Fruit fly (Drosophila melanogaster): Measurements from ENCODE around the gene RpS19b.

dm6 chr3R:23939921-23940839, 6.8 kb upstream of the RpS19b start:
- peak; percentile 78 for TF ChIP-seq CG31441 (GFP tag; IDR thresholded peaks at IDR 0.05)
- peak; percentile 76 for TF ChIP-seq danr (GFP tag; IDR thresholded peaks at IDR 0.05)
- TF ChIP-seq unc-4 (GFP tag; IDR thresholded peaks at IDR 0.05; ENCODE audit: partially characterized antibody): no peak
- TF ChIP-seq sima (GFP tag; optimal IDR thresholded peaks at IDR 0.05): peak; percentile 58
- TF ChIP-seq toy (GFP tag; IDR thresholded peaks at IDR 0.05): peak; percentile 47; the same call in 1 of the 2 replicates
- TF ChIP-seq B-H1 (GFP tag; IDR thresholded peaks at IDR 0.05): peak; percentile 63; the same call in 2 of the 3 replicates
- TF ChIP-seq pros (GFP tag; optimal IDR thresholded peaks at IDR 0.05): no peak
- peak; percentile 6 for TF ChIP-seq phol (tag; optimal IDR thresholded peaks at IDR 0.05)
- TF ChIP-seq Fer2 (tag; optimal IDR thresholded peaks at IDR 0.05): peak; percentile 70
- peak; percentile 80 for TF ChIP-seq schlank (tag; optimal IDR thresholded peaks at IDR 0.05)
- TF ChIP-seq Hr39 (optimal IDR thresholded peaks at IDR 0.05): no peak
